Fruit fly (Drosophila melanogaster): Measurements from ENCODE around the gene CG8003.

Gene CG8003

DNA sequence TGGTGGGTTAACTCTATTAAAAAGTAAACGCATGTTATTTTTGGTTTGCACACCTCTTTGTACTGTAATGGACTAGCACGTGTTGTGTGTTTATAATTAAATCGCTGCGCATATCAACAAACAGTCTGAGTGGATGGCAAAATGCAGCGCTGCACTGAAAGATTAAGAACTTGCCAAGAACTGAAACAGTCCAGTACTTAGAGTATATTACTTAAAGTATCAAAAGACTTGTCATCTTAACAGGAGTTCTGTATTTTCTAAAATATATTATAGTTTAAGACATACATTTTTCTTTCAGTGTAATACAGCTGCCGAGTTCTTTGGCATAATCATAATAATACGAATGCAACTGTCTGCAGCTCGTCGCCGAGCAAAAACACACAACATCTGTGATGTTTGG lies 12.8 kb upstream of the CG8003 start:
- TF ChIP-seq CG34367 (tag; optimal IDR thresholded peaks at IDR 0.05) (peak; percentile 48), CG8301 (tag; optimal IDR thresholded peaks at IDR 0.05) (peak; percentile 53), Ets98B (GFP tag; IDR thresholded peaks at IDR 0.05) (peak; percentile 62), rn (GFP tag; IDR thresholded peaks at IDR 0.05) (no peak), CG10348 (GFP tag; IDR thresholded peaks at IDR 0.05) (no peak), Pif1B (GFP tag; optimal IDR thresholded peaks at IDR 0.05) (peak; percentile 35), D1 (tag; optimal IDR thresholded peaks at IDR 0.05) (no peak), CG17806 (tag; optimal IDR thresholded peaks at IDR 0.05) (peak; percentile 50), Pif1A (GFP tag; optimal IDR thresholded peaks at IDR 0.05) (peak; percentile 63), CG14655 (GFP tag; optimal IDR thresholded peaks at IDR 0.05) (peak; percentile 45), CG4496 (GFP tag; IDR thresholded peaks at IDR 0.05) (peak; percentile 70; the same call in 2 of the 3 replicates), fd96Ca (GFP tag; IDR thresholded peaks at IDR 0.05) (0 out of 3 replicates have a peak, but pooled peaks have one; percentile 51), EcR (GFP tag; optimal IDR thresholded peaks at IDR 0.05) (no peak), CG32121 (GFP tag; IDR thresholded peaks at IDR 0.05) (peak; percentile 47), gl (tag; optimal IDR thresholded peaks at IDR 0.05) (peak; percentile 15), CG9948 (tag; optimal IDR thresholded peaks at IDR 0.05) (peak; percentile 22), CG13204 (GFP tag; optimal IDR thresholded peaks at IDR 0.05) (no peak), CG12605 (GFP tag; IDR thresholded peaks at IDR 0.05) (peak; percentile 51; the same call in 1 of the 2 replicates), CG15710 (tag; optimal IDR thresholded peaks at IDR 0.05) (peak; percentile 39), Snoo (tag; optimal IDR thresholded peaks at IDR 0.05) (no peak), CG8159 (tag; optimal IDR thresholded peaks at IDR 0.05) (no peak)

- TF ChIP-seq CG12605 (GFP tag; IDR thresholded peaks at IDR 0.05): no peak
- no peak for TF ChIP-seq CG4496 (GFP tag; IDR thresholded peaks at IDR 0.05)
- TF ChIP-seq CG8159 (tag; optimal IDR thresholded peaks at IDR 0.05): no peak
- TF ChIP-seq Ets98B (GFP tag; IDR thresholded peaks at IDR 0.05): no peak
- TF ChIP-seq CG13204 (GFP tag; optimal IDR thresholded peaks at IDR 0.05): no peak
- TF ChIP-seq fd96Ca (GFP tag; IDR thresholded peaks at IDR 0.05): no peak
- no peak for TF ChIP-seq CG34367 (tag; optimal IDR thresholded peaks at IDR 0.05)
- TF ChIP-seq CG10348 (GFP tag; IDR thresholded peaks at IDR 0.05): no peak
- no peak for TF ChIP-seq CG32121 (GFP tag; IDR thresholded peaks at IDR 0.05)
- no peak for TF ChIP-seq CG9948 (tag; optimal IDR thresholded peaks at IDR 0.05)
- no peak for TF ChIP-seq Pif1A (GFP tag; optimal IDR thresholded peaks at IDR 0.05)
Observed at dm6 chr3L:10651271-10651670, 10.0 kb upstream of the CG8003 start.

- TF ChIP-seq Pif1B (GFP tag; optimal IDR thresholded peaks at IDR 0.05) (no peak), CG13204 (GFP tag; optimal IDR thresholded peaks at IDR 0.05) (no peak), fd96Ca (GFP tag; IDR thresholded peaks at IDR 0.05) (no peak), D1 (tag; optimal IDR thresholded peaks at IDR 0.05) (no peak), CG32121 (GFP tag; IDR thresholded peaks at IDR 0.05) (no peak), CG8159 (tag; optimal IDR thresholded peaks at IDR 0.05) (peak; percentile 16), CG34367 (tag; optimal IDR thresholded peaks at IDR 0.05) (no peak), CG10348 (GFP tag; IDR thresholded peaks at IDR 0.05) (no peak), CG14655 (GFP tag; optimal IDR thresholded peaks at IDR 0.05) (no peak), CG17806 (tag; optimal IDR thresholded peaks at IDR 0.05) (no peak), Ets98B (GFP tag; IDR thresholded peaks at IDR 0.05) (no peak), EcR (GFP tag; optimal IDR thresholded peaks at IDR 0.05) (peak; percentile 48)
Observed at dm6 chr3L:10652487-10652886, 8.8 kb upstream of the CG8003 start.

- TF ChIP-seq CG10348 (GFP tag; IDR thresholded peaks at IDR 0.05) (no peak), CG15710 (tag; optimal IDR thresholded peaks at IDR 0.05) (no peak), CG9948 (tag; optimal IDR thresholded peaks at IDR 0.05) (no peak), CG34367 (tag; optimal IDR thresholded peaks at IDR 0.05) (no peak), CG4496 (GFP tag; IDR thresholded peaks at IDR 0.05) (no peak), CG12605 (GFP tag; IDR thresholded peaks at IDR 0.05) (no peak), D1 (tag; optimal IDR thresholded peaks at IDR 0.05) (no peak), Snoo (tag; optimal IDR thresholded peaks at IDR 0.05) (no peak)
Observed at dm6 chr3L:10654439-10654838, 6.8 kb upstream of the CG8003 start.

dm6 chr3L:10656451-10657198 lies 4.7 kb upstream of the CG8003 start:
- TF ChIP-seq fd96Ca (GFP tag; IDR thresholded peaks at IDR 0.05) (0 out of 3 replicates have a peak, but pooled peaks have one; percentile 40), Ets98B (GFP tag; IDR thresholded peaks at IDR 0.05) (peak; percentile 50), Pif1A (GFP tag; optimal IDR thresholded peaks at IDR 0.05) (peak; percentile 71), EcR (GFP tag; optimal IDR thresholded peaks at IDR 0.05) (no peak), Snoo (tag; optimal IDR thresholded peaks at IDR 0.05) (peak; percentile 36), CG17806 (tag; optimal IDR thresholded peaks at IDR 0.05) (peak; percentile 16), CG13204 (GFP tag; optimal IDR thresholded peaks at IDR 0.05) (peak; percentile 20), CG32121 (GFP tag; IDR thresholded peaks at IDR 0.05) (peak; percentile 15; the same call in 1 of the 2 replicates), CG8159 (tag; optimal IDR thresholded peaks at IDR 0.05) (peak; percentile 22), Pif1B (GFP tag; optimal IDR thresholded peaks at IDR 0.05) (peak; percentile 71), rn (GFP tag; IDR thresholded peaks at IDR 0.05) (no peak), CG14655 (GFP tag; optimal IDR thresholded peaks at IDR 0.05) (peak; percentile 44), gl (tag; optimal IDR thresholded peaks at IDR 0.05) (peak; percentile 71), CG15710 (tag; optimal IDR thresholded peaks at IDR 0.05) (peak; percentile 26), CG4496 (GFP tag; IDR thresholded peaks at IDR 0.05) (peak; percentile 48; the same call in 1 of the 3 replicates), CG34367 (tag; optimal IDR thresholded peaks at IDR 0.05) (peak; percentile 43), D1 (tag; optimal IDR thresholded peaks at IDR 0.05) (no peak), CG9948 (tag; optimal IDR thresholded peaks at IDR 0.05) (no peak)

DNA sequence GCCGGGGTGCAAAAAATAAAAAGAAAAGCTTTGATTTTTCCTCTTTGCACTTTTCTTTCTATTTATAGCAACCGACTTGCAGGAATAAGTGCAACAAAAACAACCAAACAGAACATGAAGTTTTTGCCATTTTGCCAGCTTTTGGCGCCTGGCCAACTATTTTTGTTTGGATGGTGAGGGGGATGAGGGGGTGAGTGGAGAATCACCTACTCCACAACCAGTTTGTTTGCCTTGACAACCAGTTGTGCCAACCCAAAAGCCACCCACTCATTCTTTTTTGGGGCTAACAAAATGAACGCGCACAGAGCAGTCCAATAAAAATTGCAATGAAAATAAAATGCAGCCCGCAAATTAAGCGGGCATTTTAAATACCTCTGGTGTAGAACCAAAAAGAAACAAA lies 4.0 kb upstream of the CG8003 start:
- TF ChIP-seq EcR (GFP tag; optimal IDR thresholded peaks at IDR 0.05) (no peak), CG17806 (tag; optimal IDR thresholded peaks at IDR 0.05) (no peak), CG15710 (tag; optimal IDR thresholded peaks at IDR 0.05) (no peak), gl (tag; optimal IDR thresholded peaks at IDR 0.05) (no peak), CG32121 (GFP tag; IDR thresholded peaks at IDR 0.05) (peak; percentile 39; the same call in 1 of the 2 replicates), CG4496 (GFP tag; IDR thresholded peaks at IDR 0.05) (0 out of 3 replicates have a peak, but pooled peaks have one; percentile 7), Pif1B (GFP tag; optimal IDR thresholded peaks at IDR 0.05) (no peak), CG13204 (GFP tag; optimal IDR thresholded peaks at IDR 0.05) (no peak), Snoo (tag; optimal IDR thresholded peaks at IDR 0.05) (no peak), CG12605 (GFP tag; IDR thresholded peaks at IDR 0.05) (peak; percentile 16; the same call in 1 of the 2 replicates), Ets98B (GFP tag; IDR thresholded peaks at IDR 0.05) (peak; percentile 5; the same call in 1 of the 2 replicates)

All from whole organism, pupa.